Worm (Caenorhabditis elegans) whole organism, young adult: Measurements from ENCODE around the gene F18F11.4.

Source experiments
- B0336.3 ChIP-seq: fragments of 200-800 bp; sonication (Bioruptor generic); IDR thresholded peaks from 2 replicates; pipeline ENCODE4 v1.3.6; 2022; ENCODE audit warnings: missing genetic modification characterization, missing compliant biosample characterization
- D2030.7 ChIP-seq: fragments of 200-800 bp; sonication (Bioruptor generic); IDR thresholded peaks from 2 replicates; pipeline ENCODE4 v1.3.6; 2022; ENCODE audit warnings: missing genetic modification reagents, missing genetic modification characterization, missing compliant biosample characterization
- F22D6.2 ChIP-seq: sonication (generic microtip); optimal IDR thresholded peaks from 2 replicates; lab custom pipeline; 2016; ENCODE audit warnings: mild to moderate bottlenecking, missing genetic modification characterization, missing compliant biosample characterization
- F33H1.4 ChIP-seq: fragments of 200-800 bp; sonication (Bioruptor generic); IDR thresholded peaks from 2 replicates; pipeline ENCODE4 v1.3.6; 2022; ENCODE audit warnings: missing genetic modification reagents, missing genetic modification characterization, missing compliant biosample characterization
- F55B11.4 ChIP-seq: sonication (generic microtip); optimal IDR thresholded peaks from 2 replicates; lab custom pipeline; 2016; ENCODE audit warnings: missing compliant biosample characterization, missing genetic modification characterization, borderline replicate concordance; ENCODE audit not compliant: insufficient read depth
- F57C9.4 ChIP-seq: sonication (generic microtip); optimal IDR thresholded peaks from 2 replicates; lab custom pipeline; 2017; ENCODE audit warnings: mild to moderate bottlenecking, missing genetic modification characterization, missing compliant biosample characterization
- K11D2.4 ChIP-seq: fragments of 200-800 bp; sonication (Bioruptor generic); IDR thresholded peaks from 2 replicates; pipeline ENCODE4 v1.3.6; 2022; ENCODE audit warnings: missing genetic modification reagents, missing genetic modification characterization, missing compliant biosample characterization
- Y53F4B.3 ChIP-seq: fragments of 200-800 bp; sonication (Bioruptor generic); IDR thresholded peaks from 2 replicates; pipeline ENCODE4 v1.3.6; 2022; ENCODE audit warnings: missing genetic modification reagents, missing genetic modification characterization, missing compliant biosample characterization
- Y79H2A.3 ChIP-seq: fragments of 200-800 bp; sonication (Bioruptor generic); conservative IDR thresholded peaks from 2 replicates; pipeline ENCODE4 v1.3.6; 2022; ENCODE audit warnings: missing genetic modification reagents, missing genetic modification characterization, missing compliant biosample characterization
- ZK185.1 ChIP-seq: sonication (generic microtip); optimal IDR thresholded peaks from 2 replicates; lab custom pipeline; 2016; ENCODE audit warnings: mild to moderate bottlenecking, missing genetic modification characterization, missing compliant biosample characterization; ENCODE audit not compliant: poor library complexity, severe bottlenecking
- akir-1 ChIP-seq: fragments of 200-800 bp; sonication (Bioruptor generic); optimal IDR thresholded peaks from 2 replicates; lab custom pipeline; 2018; ENCODE audit warnings: mild to moderate bottlenecking, missing genetic modification characterization, moderate library complexity, missing compliant biosample characterization
- atf-7 ChIP-seq: sonication (generic microtip); optimal IDR thresholded peaks from 2 replicates; lab custom pipeline; 2017; ENCODE audit warnings: mild to moderate bottlenecking, missing genetic modification characterization, missing compliant biosample characterization
- attf-3 ChIP-seq: fragments of 200-800 bp; sonication (Bioruptor generic); conservative IDR thresholded peaks from 2 replicates; pipeline ENCODE4 v1.3.6; 2022; ENCODE audit warnings: missing genetic modification reagents, missing genetic modification characterization, missing compliant biosample characterization
- bed-2 ChIP-seq: fragments of 200-800 bp; sonication (Bioruptor generic); IDR thresholded peaks from 2 replicates; pipeline ENCODE4 v1.3.6; 2022; ENCODE audit warnings: missing genetic modification reagents, missing genetic modification characterization, missing compliant biosample characterization
- ccch-3 ChIP-seq: fragments of 200-800 bp; sonication (Bioruptor generic); optimal IDR thresholded peaks from 2 replicates; lab custom pipeline; 2018; ENCODE audit warnings: mild to moderate bottlenecking, missing genetic modification characterization, missing compliant biosample characterization
- cebp-1 ChIP-seq, 2 experiments: fragments of 200-800 bp in 1 of 2; sonication (Bioruptor generic) in 1 of 2; sonication (generic microtip) in 1 of 2; IDR thresholded peaks in 1 of 2; optimal IDR thresholded peaks in 1 of 2; 2 replicates each; pipeline versions ENCODE4 v1.3.6 to Lab custom; 2017 to 2022; ENCODE audit warnings: missing compliant biosample characterization in 2 of 2, missing genetic modification characterization in 2 of 2, mild to moderate bottlenecking in 1 of 2, missing genetic modification reagents in 1 of 2, moderate library complexity in 1 of 2
- ceh-27 ChIP-seq: fragments of 200-800 bp; sonication (Bioruptor generic); optimal IDR thresholded peaks from 2 replicates; lab custom pipeline; 2018; ENCODE audit warnings: mild to moderate bottlenecking, missing genetic modification characterization, moderate library complexity, missing compliant biosample characterization
- ceh-58 ChIP-seq: fragments of 200-800 bp; sonication (Bioruptor generic); IDR thresholded peaks from 2 replicates; pipeline ENCODE4 v1.3.6; 2022; ENCODE audit warnings: missing genetic modification characterization, missing compliant biosample characterization
- ceh-91 ChIP-seq: fragments of 200-800 bp; sonication (Bioruptor generic); IDR thresholded peaks from 2 replicates; pipeline ENCODE4 v1.3.6; 2022; ENCODE audit warnings: missing genetic modification reagents, missing genetic modification characterization, missing compliant biosample characterization
- dox-1 ChIP-seq: fragments of 200-800 bp; sonication (Bioruptor generic); IDR thresholded peaks from 2 replicates; pipeline ENCODE4 v1.3.6; 2022; ENCODE audit warnings: missing genetic modification reagents, missing genetic modification characterization, missing compliant biosample characterization
- dpff-1 ChIP-seq: sonication (generic microtip); optimal IDR thresholded peaks from 2 replicates; lab custom pipeline; 2017; ENCODE audit warnings: mild to moderate bottlenecking, missing genetic modification characterization, missing compliant biosample characterization
- efl-1 ChIP-seq: fragments of 150-350 bp; optimal IDR thresholded peaks from 2 replicates; lab custom pipeline; 2014; ENCODE audit warnings: missing biosample characterization, missing genetic modification reagents, missing genetic modification characterization
- egl-18 ChIP-seq: fragments of 200-800 bp; sonication (Bioruptor generic); IDR thresholded peaks from 2 replicates; pipeline ENCODE4 v1.3.6; 2022; ENCODE audit warnings: missing genetic modification reagents, missing genetic modification characterization, missing compliant biosample characterization
- egl-44 ChIP-seq: fragments of 200-800 bp; sonication (Bioruptor generic); IDR thresholded peaks from 2 replicates; pipeline ENCODE4 v1.3.6; 2022; ENCODE audit warnings: missing genetic modification reagents, missing genetic modification characterization, missing compliant biosample characterization
- him-1 ChIP-seq: sonication (generic microtip); optimal IDR thresholded peaks from 2 replicates; lab custom pipeline; 2016; ENCODE audit warnings: missing genotype, missing genetic modification reagents, missing genetic modification characterization, missing compliant biosample characterization
- hmg-1.2 ChIP-seq: fragments of 200-800 bp; sonication (Bioruptor generic); IDR thresholded peaks from 2 replicates; pipeline ENCODE4 v1.3.6; 2022; ENCODE audit warnings: missing genetic modification reagents, missing genetic modification characterization, missing compliant biosample characterization
- lag-1 ChIP-seq: fragments of 200-800 bp; sonication (Bioruptor generic); IDR thresholded peaks from 2 replicates; pipeline ENCODE4 v1.3.6; 2022; ENCODE audit warnings: missing genetic modification reagents, missing genetic modification characterization, missing compliant biosample characterization
- madf-8 ChIP-seq: fragments of 200-800 bp; sonication (Bioruptor generic); conservative IDR thresholded peaks from 2 replicates; pipeline ENCODE4 v1.3.6; 2022; ENCODE audit warnings: missing genetic modification reagents, missing genetic modification characterization, missing compliant biosample characterization
- mxl-1 ChIP-seq: sonication (generic microtip); optimal IDR thresholded peaks from 2 replicates; lab custom pipeline; 2016; ENCODE audit warnings: missing genetic modification characterization, missing compliant biosample characterization
- nfya-1 ChIP-seq: sonication (generic microtip); optimal IDR thresholded peaks from 2 replicates; lab custom pipeline; 2017; ENCODE audit warnings: antibody characterized with exemption, missing compliant biosample characterization, missing genetic modification characterization, borderline replicate concordance; ENCODE audit not compliant: insufficient read depth
- rec-8 ChIP-seq, 2 experiments: sonication (generic microtip); optimal IDR thresholded peaks; 2 replicates each; lab custom pipeline; 2016; ENCODE audit warnings: mild to moderate bottlenecking in 2 of 2, missing genetic modification characterization in 2 of 2, missing genetic modification reagents in 2 of 2, missing genotype in 2 of 2, missing biosample characterization in 1 of 2, missing compliant biosample characterization in 1 of 2, moderate library complexity in 1 of 2
- repo-1 ChIP-seq: sonication (generic microtip); optimal IDR thresholded peaks from 2 replicates; lab custom pipeline; 2017; ENCODE audit warnings: mild to moderate bottlenecking, missing genetic modification characterization, missing compliant biosample characterization
- tbp1 ChIP-seq: fragments of 200-800 bp; sonication (Bioruptor generic); optimal IDR thresholded peaks from 2 replicates; lab custom pipeline; 2018; ENCODE audit warnings: mild to moderate bottlenecking, missing genetic modification characterization, missing compliant biosample characterization
- unc-62 ChIP-seq: fragments of 150-350 bp; optimal IDR thresholded peaks from 2 replicates; lab custom pipeline; 2014; ENCODE audit warnings: missing biosample characterization, missing genetic modification reagents, missing genetic modification characterization
- ztf-18 ChIP-seq: sonication (generic microtip); optimal IDR thresholded peaks from 2 replicates; lab custom pipeline; 2016; ENCODE audit warnings: missing genotype, mild to moderate bottlenecking, missing genetic modification characterization, missing compliant biosample characterization
- ztf-22 ChIP-seq: fragments of 200-800 bp; sonication (Bioruptor generic); optimal IDR thresholded peaks from 2 replicates; lab custom pipeline; 2018; ENCODE audit warnings: mild to moderate bottlenecking, missing genetic modification characterization, moderate library complexity, missing compliant biosample characterization
- ztf-28 ChIP-seq: fragments of 200-800 bp; sonication (Bioruptor generic); IDR thresholded peaks from 2 replicates; pipeline ENCODE4 v1.3.6; 2022; ENCODE audit warnings: missing genetic modification reagents, missing genetic modification characterization, missing compliant biosample characterization
- ztf-3 ChIP-seq: fragments of 200-800 bp; sonication (Bioruptor generic); optimal IDR thresholded peaks from 2 replicates; lab custom pipeline; 2018; ENCODE audit warnings: mild to moderate bottlenecking, missing genetic modification characterization, missing compliant biosample characterization
- ztf-6 ChIP-seq: fragments of 200-800 bp; sonication (Bioruptor generic); IDR thresholded peaks from 2 replicates; pipeline ENCODE4 v1.3.6; 2022; ENCODE audit warnings: missing genetic modification reagents, missing genetic modification characterization, missing compliant biosample characterization

The F18F11.4 gene

ce11 chrIV:299190-299589 lies 31.4 kb upstream of the F18F11.4 start:
- TF ChIP-seq ztf-28 (GFP tag; lab: Robert Waterston, UW) (no peak), mxl-1 (tag; lab: Kevin White, UChicago) (no peak), hmg-1.2 (GFP tag; lab: Robert Waterston, UW) (no peak), D2030.7 (GFP tag; lab: Robert Waterston, UW) (no peak), Y79H2A.3 (GFP tag; lab: Robert Waterston, UW) (no peak), egl-44 (GFP tag; lab: Robert Waterston, UW) (no peak), him-1 (tag; lab: Kevin White, UChicago) (no peak), madf-8 (no peak), egl-18 (GFP tag; lab: Robert Waterston, UW) (no peak), unc-62 (GFP tag; lab: Kevin White, UChicago) (no peak), efl-1 (GFP tag; lab: Kevin White, UChicago) (no peak), ztf-22 (no peak)
- TF ChIP-seq, all 124 proteins: peak for 0

- no peak for TF ChIP-seq ceh-58 (GFP tag; lab: Robert Waterston, UW)
These were observed 30.3 kb upstream of the F18F11.4 start for ce11 chrIV:300307-300706.

ce11 chrIV:302743-303142 lies 27.9 kb upstream of the F18F11.4 start:
- TF ChIP-seq ztf-6 (no peak), cebp-1 (GFP tag; IDR thresholded peaks at IDR 0.05; lab: Robert Waterston, UW) (no peak), cebp-1 (tag; optimal IDR thresholded peaks at IDR 0.05; lab: Kevin White, UChicago) (peak; percentile 55)

ce11 chrIV:303264-303663 lies 27.4 kb upstream of the F18F11.4 start:
- TF ChIP-seq tbp1 (no peak), Y53F4B.3 (no peak), F22D6.2 (tag; lab: Kevin White, UChicago) (no peak), repo-1 (tag; lab: Kevin White, UChicago) (no peak), atf-7 (tag; lab: Kevin White, UChicago) (no peak), ccch-3 (GFP tag; lab: Kevin White, UChicago) (no peak), rec-8 (tag; optimal IDR thresholded peaks at IDR 0.05; lab: Kevin White, UChicago) (no peak), attf-3 (GFP tag; lab: Robert Waterston, UW) (no peak), unc-62 (GFP tag; lab: Kevin White, UChicago) (no peak), B0336.3 (GFP tag; lab: Robert Waterston, UW) (no peak), ceh-27 (GFP tag; lab: Kevin White, UChicago) (no peak), F55B11.4 (tag; lab: Kevin White, UChicago) (no peak), bed-2 (GFP tag; lab: Robert Waterston, UW) (no peak), him-1 (tag; lab: Kevin White, UChicago) (no peak), akir-1 (GFP tag; lab: Kevin White, UChicago) (no peak), dox-1 (no peak), dpff-1 (no peak)
- TF ChIP-seq, all 124 proteins: peak for 0

ce11 chrIV:305101-305500 lies 25.5 kb upstream of the F18F11.4 start:
- TF ChIP-seq lag-1 (no peak), F57C9.4 (tag; lab: Kevin White, UChicago) (no peak), dpff-1 (no peak), F22D6.2 (tag; lab: Kevin White, UChicago) (no peak), ZK185.1 (tag; lab: Kevin White, UChicago) (no peak), nfya-1 (tag; lab: Kevin White, UChicago) (no peak), F33H1.4 (no peak), ztf-28 (GFP tag; lab: Robert Waterston, UW) (no peak), ztf-22 (no peak), ceh-91 (GFP tag; lab: Robert Waterston, UW) (no peak), attf-3 (GFP tag; lab: Robert Waterston, UW) (no peak), ztf-18 (tag; lab: Kevin White, UChicago) (no peak), Y79H2A.3 (GFP tag; lab: Robert Waterston, UW) (no peak), K11D2.4 (no peak), ztf-3 (GFP tag; lab: Kevin White, UChicago) (no peak)
